Worm (Caenorhabditis elegans): ENCODE data around the gene Y47D7A.3.

The Y47D7A.3 gene

DNA sequence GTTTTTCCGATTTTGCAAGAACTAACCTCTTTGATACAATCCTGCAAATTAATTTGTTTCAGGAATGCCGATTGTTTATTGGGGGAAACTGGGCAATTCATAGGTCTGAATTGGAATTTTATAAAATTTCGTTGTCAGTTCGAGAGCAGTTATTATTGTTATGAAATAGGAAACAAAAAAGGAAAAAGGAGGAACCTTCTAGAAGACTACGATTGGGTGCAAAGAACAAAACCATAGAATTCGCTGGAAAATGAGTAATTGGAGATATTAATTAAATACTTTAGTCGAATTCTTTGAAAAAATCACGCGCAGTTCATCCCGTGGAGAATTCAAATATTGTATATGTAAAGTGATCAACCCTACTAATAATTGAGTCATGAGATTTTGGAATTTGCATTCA is 23.3 kb upstream of the Y47D7A.3 start, which contains the start of gene F13A2.9:
Gene F13A2.9 (minus strand): TSS at position 101 of the 400 bp plus-strand sequence.
- TF ChIP-seq dao-5 (tag; optimal IDR thresholded peaks at IDR 0.05) (no peak), W03F9.2 (tag; optimal IDR thresholded peaks at IDR 0.05) (no peak), him-1 (tag; optimal IDR thresholded peaks at IDR 0.05) (no peak)

- no peak for TF ChIP-seq W03F9.2 (tag; optimal IDR thresholded peaks at IDR 0.05)
- no peak for TF ChIP-seq him-1 (tag; optimal IDR thresholded peaks at IDR 0.05)
- TF ChIP-seq dao-5 (tag; optimal IDR thresholded peaks at IDR 0.05) = no peak
These were observed 22.8 kb upstream of the Y47D7A.3 start for ce11 chrV:4387916-4388315.

- TF ChIP-seq him-1 (tag; optimal IDR thresholded peaks at IDR 0.05) (no peak), dao-5 (tag; optimal IDR thresholded peaks at IDR 0.05) (no peak), W03F9.2 (tag; optimal IDR thresholded peaks at IDR 0.05) (no peak)
These were observed 14.5 kb upstream of the Y47D7A.3 start, which contains the start of gene F13A2.3 for ce11 chrV:4396257-4396656. Gene F13A2.3 (minus strand): TSS chrV:4396357.

- TF ChIP-seq W03F9.2 (tag; optimal IDR thresholded peaks at IDR 0.05) (no peak), dao-5 (tag; optimal IDR thresholded peaks at IDR 0.05) (no peak), him-1 (tag; optimal IDR thresholded peaks at IDR 0.05) (no peak)
These were observed 12.6 kb upstream of the Y47D7A.3 start for ce11 chrV:4398127-4398526.

ce11 chrV:4398884-4399283 is 11.9 kb upstream of the Y47D7A.3 start:
- TF ChIP-seq him-1 (tag; optimal IDR thresholded peaks at IDR 0.05) (no peak), W03F9.2 (tag; optimal IDR thresholded peaks at IDR 0.05) (no peak), dao-5 (tag; optimal IDR thresholded peaks at IDR 0.05) (no peak)

DNA sequence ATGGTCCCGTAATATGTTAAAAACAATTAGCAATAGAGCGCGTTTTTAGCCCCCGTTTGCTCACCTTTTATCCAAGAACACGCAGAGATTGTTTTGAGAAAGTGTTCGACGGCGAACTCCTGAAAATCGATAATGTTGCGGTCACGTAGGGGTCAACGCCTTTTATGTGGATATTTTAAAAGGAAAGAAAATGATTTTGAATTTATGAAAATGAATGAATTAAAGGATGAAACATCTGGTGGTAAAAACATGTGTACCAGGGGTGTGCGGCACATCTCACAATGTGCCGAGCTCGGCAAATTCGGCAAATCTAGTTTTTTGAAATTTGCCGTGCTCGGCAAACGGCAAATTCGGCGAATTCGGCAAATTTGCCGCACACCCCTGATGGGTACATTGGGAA is 10.6 kb upstream of the Y47D7A.3 start, which contains the start of gene F13A2.4:
Gene F13A2.4 (minus strand): TSS at position 101 of the 400 bp plus-strand sequence.
- TF ChIP-seq dao-5 (tag; optimal IDR thresholded peaks at IDR 0.05) = no peak
- TF ChIP-seq him-1 (tag; optimal IDR thresholded peaks at IDR 0.05) = no peak
- TF ChIP-seq W03F9.2 (tag; optimal IDR thresholded peaks at IDR 0.05) = no peak

- TF ChIP-seq dao-5 (tag; optimal IDR thresholded peaks at IDR 0.05) = no peak
These were observed 8.9 kb upstream of the Y47D7A.3 start, which contains the start of gene F13A2.5 for ce11 chrV:4401865-4402264. Gene F13A2.5 (minus strand): TSS chrV:4401965.

- TF ChIP-seq dao-5 (tag; optimal IDR thresholded peaks at IDR 0.05) (no peak), W03F9.2 (tag; optimal IDR thresholded peaks at IDR 0.05) (no peak)
These were observed 3.2 kb upstream of the Y47D7A.3 start, which contains the start of gene nhr-118 for ce11 chrV:4407519-4407918. Gene nhr-118 (plus strand): TSS chrV:4407819.

- TF ChIP-seq him-1 (tag; optimal IDR thresholded peaks at IDR 0.05) (no peak), dao-5 (tag; optimal IDR thresholded peaks at IDR 0.05) (no peak), W03F9.2 (tag; optimal IDR thresholded peaks at IDR 0.05) (no peak)
These were observed 971 bp downstream of the Y47D7A.3 start, which contains the start of gene Y47D7A.17 for ce11 chrV:4411714-4412113. Gene Y47D7A.17 (minus strand): TSS chrV:4411814.

- TF ChIP-seq dao-5 (tag; optimal IDR thresholded peaks at IDR 0.05) (no peak), W03F9.2 (tag; optimal IDR thresholded peaks at IDR 0.05) (no peak), him-1 (tag; optimal IDR thresholded peaks at IDR 0.05) (no peak)
These were observed 3.9 kb downstream of the Y47D7A.3 start, which contains the start of gene grl-5 for ce11 chrV:4414613-4415071. Gene grl-5 (minus strand): TSS chrV:4414663.

ce11 chrV:4416710-4417109 is 6.0 kb downstream of the Y47D7A.3 start, which contains the start of gene Y47D7A.18:
Gene Y47D7A.18 (minus strand): TSS chrV:4416810.
- TF ChIP-seq W03F9.2 (tag; optimal IDR thresholded peaks at IDR 0.05) (no peak), him-1 (tag; optimal IDR thresholded peaks at IDR 0.05) (no peak), dao-5 (tag; optimal IDR thresholded peaks at IDR 0.05) (no peak)

ce11 chrV:4418116-4418515 is 7.4 kb downstream of the Y47D7A.3 start, which contains the start of gene Y47D7A.6:
Gene Y47D7A.6 (minus strand): TSS chrV:4418216.
- TF ChIP-seq dao-5 (tag; optimal IDR thresholded peaks at IDR 0.05) (no peak), W03F9.2 (tag; optimal IDR thresholded peaks at IDR 0.05) (no peak)

- no peak for TF ChIP-seq him-1 (tag; optimal IDR thresholded peaks at IDR 0.05)
- no peak for TF ChIP-seq W03F9.2 (tag; optimal IDR thresholded peaks at IDR 0.05)
- no peak for TF ChIP-seq dao-5 (tag; optimal IDR thresholded peaks at IDR 0.05)
These were observed 9.1 kb downstream of the Y47D7A.3 start, which contains the start of the genes Y47D7A.7 and Y47D7A.2 for ce11 chrV:4419767-4420322. Gene Y47D7A.7 (minus strand): TSS chrV:4419867. Gene Y47D7A.2 (plus strand): TSS chrV:4420272.

DNA sequence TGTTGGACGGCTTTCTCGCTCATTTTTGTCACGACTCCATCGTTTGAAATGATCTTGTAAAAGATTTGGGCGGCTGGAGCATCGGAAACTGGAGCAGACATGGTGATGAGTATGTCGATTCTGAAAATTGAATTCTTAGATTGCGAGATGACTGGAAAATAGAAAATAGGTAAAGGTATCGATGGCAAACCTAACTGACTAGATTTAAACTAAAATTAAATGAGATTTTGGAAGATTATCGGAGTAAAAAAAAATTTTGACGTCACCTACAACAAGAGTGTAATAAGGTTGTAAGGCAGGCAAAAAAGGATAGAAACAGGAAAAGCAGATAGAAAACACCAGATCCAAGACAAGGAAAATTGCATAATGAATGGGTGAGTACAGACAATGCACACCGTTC is 10.7 kb downstream of the Y47D7A.3 start, which contains the start of gene skr-14:
Gene skr-14 (minus strand): TSS at position 101 of the 400 bp plus-strand sequence.
- TF ChIP-seq W03F9.2 (tag; optimal IDR thresholded peaks at IDR 0.05) = no peak
- TF ChIP-seq him-1 (tag; optimal IDR thresholded peaks at IDR 0.05) = no peak
- TF ChIP-seq dao-5 (tag; optimal IDR thresholded peaks at IDR 0.05) = no peak
